Worm (Caenorhabditis elegans): Measurements from ENCODE around the gene C03B1.10.
A peak's percentile ranks its signal among the peaks of the same experiment; 100 is the strongest.

The C03B1.10 gene

DNA sequence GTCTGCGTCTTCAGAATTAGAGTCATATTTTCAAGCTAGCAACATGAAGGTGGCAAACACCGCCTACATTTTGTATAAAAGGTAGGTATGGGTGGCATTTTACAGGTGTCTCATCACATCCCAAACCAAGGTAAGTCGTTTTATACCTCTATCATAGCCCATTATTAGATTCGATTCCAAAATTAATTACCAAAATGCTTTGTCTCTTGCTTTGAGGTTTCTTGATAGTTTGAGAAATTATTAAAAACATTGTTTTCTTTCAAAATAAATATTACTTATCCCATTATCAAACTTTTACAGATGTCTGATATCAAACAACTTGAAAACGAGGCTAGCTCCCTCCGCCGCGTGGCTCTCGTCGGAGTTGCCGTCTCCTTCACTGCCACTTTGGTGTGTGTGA is 31.6 kb downstream of the C03B1.10 start, which contains the start of gene col-168:
Gene col-168, plus strand, starts transcription at position 301 of the 400 bp plus-strand sequence.
- TF ChIP-seq elt-1 (tag; optimal IDR thresholded peaks at IDR 0.05), result no peak
- TF ChIP-seq lsy-2 (tag; optimal IDR thresholded peaks at IDR 0.05), result no peak
- no peak for TF ChIP-seq lin-13 (GFP tag; optimal IDR thresholded peaks at IDR 0.05)
- no peak for TF ChIP-seq nhr-10 (tag; optimal IDR thresholded peaks at IDR 0.05)
- no peak for TF ChIP-seq skn-1 (tag; optimal IDR thresholded peaks at IDR 0.05)
- no peak for TF ChIP-seq nhr-12 (tag; optimal IDR thresholded peaks at IDR 0.05)
- no peak for TF ChIP-seq mbf-1 (tag; optimal IDR thresholded peaks at IDR 0.05)
- TF ChIP-seq egl-27 (tag; optimal IDR thresholded peaks at IDR 0.05), result no peak

DNA sequence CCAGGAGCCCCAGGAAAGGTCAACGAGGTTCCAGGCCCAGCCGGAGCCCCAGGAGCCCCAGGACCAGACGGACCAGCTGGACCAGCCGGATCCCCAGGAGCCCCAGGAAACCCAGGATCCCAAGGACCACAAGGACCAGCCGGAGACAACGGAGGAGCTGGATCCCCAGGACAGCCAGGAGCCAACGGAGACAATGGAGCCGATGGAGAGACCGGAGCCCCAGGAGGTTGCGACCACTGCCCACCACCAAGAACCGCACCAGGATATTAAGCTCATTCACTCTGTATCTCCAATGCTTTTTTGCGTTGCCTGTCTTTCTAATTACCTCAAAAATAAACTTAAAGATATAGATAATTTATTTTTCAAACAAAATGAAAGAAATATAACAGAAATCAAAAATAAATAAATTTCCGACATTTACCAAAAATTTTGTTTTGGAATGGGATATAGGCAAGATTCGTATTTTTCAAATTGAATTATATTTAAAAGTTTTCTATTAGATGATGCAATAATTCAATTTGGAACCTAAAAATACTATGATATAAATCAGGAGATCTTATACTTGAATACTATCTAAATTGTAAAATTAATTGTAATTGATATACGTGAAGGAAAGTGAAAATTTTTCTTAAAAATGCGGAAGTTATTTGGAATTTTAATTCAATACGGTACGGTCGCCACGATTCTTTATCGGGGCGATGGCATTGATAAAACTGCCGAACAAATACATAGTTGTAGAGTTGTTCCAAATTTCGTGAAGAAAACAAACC is 33.4 kb downstream of the C03B1.10 start:
- peak; percentile 61 for TF ChIP-seq blmp-1 (tag; optimal IDR thresholded peaks at IDR 0.05; ENCODE audit: insufficient read depth)
- TF ChIP-seq nhr-25 (tag; optimal IDR thresholded peaks at IDR 0.05), result peak; percentile 64
- peak; percentile 44 for TF ChIP-seq Y55F3AM.14 (GFP tag; optimal IDR thresholded peaks at IDR 0.05)
- peak; percentile 19 for TF ChIP-seq nhr-10 (tag; optimal IDR thresholded peaks at IDR 0.05)

DNA sequence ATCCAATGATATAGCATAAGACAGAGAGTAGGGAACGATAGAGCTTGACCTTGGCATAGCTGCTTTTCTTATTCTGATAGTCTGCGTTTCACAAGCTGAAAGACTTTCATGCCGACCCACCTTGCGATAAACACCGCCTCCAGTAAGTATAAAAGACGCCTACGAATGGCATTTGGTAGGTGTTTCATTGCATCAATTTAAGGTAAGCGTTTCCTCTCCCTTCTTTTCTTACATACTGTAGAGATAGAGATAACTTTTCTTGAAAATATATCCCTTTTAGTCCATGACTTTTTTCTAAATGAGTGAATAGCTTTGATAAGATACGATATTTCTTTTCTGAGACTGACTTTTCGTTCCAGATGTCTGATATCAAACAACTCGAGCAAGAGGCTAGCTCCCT is 34.5 kb downstream of the C03B1.10 start, which contains the start of gene col-167:
Gene col-167, plus strand, starts transcription at position 360 of the 400 bp plus-strand sequence.
- peak; percentile 59 for TF ChIP-seq nhr-25 (tag; optimal IDR thresholded peaks at IDR 0.05)
- TF ChIP-seq lsy-2 (tag; optimal IDR thresholded peaks at IDR 0.05), result no peak

DNA sequence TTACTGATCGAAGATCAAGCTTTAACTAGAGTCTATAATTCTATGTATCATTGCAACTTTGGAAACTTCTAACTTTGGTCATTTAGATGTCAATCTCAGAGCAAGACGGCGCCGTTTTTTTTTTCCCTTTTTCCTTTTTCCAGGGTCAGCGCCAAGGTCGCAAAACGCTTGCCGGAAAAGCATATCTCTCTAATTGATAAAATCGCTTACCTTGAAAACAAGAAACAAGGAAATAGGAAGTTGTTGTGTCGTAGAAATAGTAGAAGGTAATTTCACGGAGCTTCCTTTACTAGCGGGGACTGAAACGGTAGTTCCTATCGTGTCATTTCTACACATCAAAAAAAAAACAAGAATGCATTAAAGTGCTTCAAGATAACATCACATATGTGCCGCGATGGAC is 36.3 kb downstream of the C03B1.10 start:
- TF ChIP-seq egl-27 (tag; optimal IDR thresholded peaks at IDR 0.05) (no peak), peb-1 (tag; optimal IDR thresholded peaks at IDR 0.05) (no peak), nhr-6 (tag; optimal IDR thresholded peaks at IDR 0.05) (no peak), sma-9 (GFP tag; optimal IDR thresholded peaks at IDR 0.05) (no peak), sma-9 (tag; optimal IDR thresholded peaks at IDR 0.05) (no peak), ZK546.5 (tag; optimal IDR thresholded peaks at IDR 0.05) (no peak), alr-1 (tag; optimal IDR thresholded peaks at IDR 0.05) (no peak), lin-39 (tag; optimal IDR thresholded peaks at IDR 0.05) (no peak), blmp-1 (tag; optimal IDR thresholded peaks at IDR 0.05; ENCODE audit: insufficient read depth) (no peak), elt-3 (tag; optimal IDR thresholded peaks at IDR 0.05) (no peak), aly-2 (tag; optimal IDR thresholded peaks at IDR 0.05) (no peak), nhr-11 (tag; optimal IDR thresholded peaks at IDR 0.05) (no peak), nhr-77 (tag; optimal IDR thresholded peaks at IDR 0.05) (no peak), R02D3.7 (tag; optimal IDR thresholded peaks at IDR 0.05) (no peak), Y55F3AM.14 (GFP tag; optimal IDR thresholded peaks at IDR 0.05) (no peak), nhr-10 (tag; optimal IDR thresholded peaks at IDR 0.05) (no peak)

DNA sequence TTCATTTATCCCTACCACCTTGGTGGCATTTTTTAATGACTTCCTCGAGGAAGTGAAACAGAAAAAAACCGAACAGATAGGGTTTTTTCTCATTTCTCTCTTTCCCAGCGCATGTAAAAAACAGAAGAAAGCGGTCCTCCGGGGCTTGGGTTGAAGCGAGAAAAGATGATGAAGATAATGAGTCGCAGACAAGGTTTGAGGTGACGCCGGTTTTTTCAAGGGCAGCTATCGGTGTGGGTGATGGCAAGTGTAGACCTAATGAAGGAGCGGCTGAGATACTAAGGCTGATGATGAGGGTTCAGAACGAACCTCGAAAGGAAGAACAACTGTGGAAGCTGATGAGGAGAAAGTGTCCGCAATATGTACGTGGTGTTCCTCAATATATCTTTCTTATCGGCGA is 36.8 kb downstream of the C03B1.10 start:
- TF ChIP-seq lin-11 (tag; optimal IDR thresholded peaks at IDR 0.05) (no peak), gmeb-1 (tag; optimal IDR thresholded peaks at IDR 0.05) (no peak), unc-55 (GFP tag; optimal IDR thresholded peaks at IDR 0.05) (no peak), nhr-77 (tag; optimal IDR thresholded peaks at IDR 0.05) (no peak), lsy-2 (tag; optimal IDR thresholded peaks at IDR 0.05) (no peak), C34F6.9 (tag; optimal IDR thresholded peaks at IDR 0.05) (no peak), ceh-16 (tag; optimal IDR thresholded peaks at IDR 0.05) (peak; percentile 41), dmd-4 (tag; optimal IDR thresholded peaks at IDR 0.05) (no peak), blmp-1 (tag; optimal IDR thresholded peaks at IDR 0.05; ENCODE audit: insufficient read depth) (peak; percentile 69), mdl-1 (tag; optimal IDR thresholded peaks at IDR 0.05) (no peak), peb-1 (tag; optimal IDR thresholded peaks at IDR 0.05) (no peak), sem-4 (tag; optimal IDR thresholded peaks at IDR 0.05) (no peak), fos-1 (tag; optimal IDR thresholded peaks at IDR 0.05) (peak; percentile 22), sma-3 (GFP tag; optimal IDR thresholded peaks at IDR 0.05) (peak; percentile 18), elt-3 (tag; optimal IDR thresholded peaks at IDR 0.05) (no peak), nhr-129 (tag; optimal IDR thresholded peaks at IDR 0.05) (no peak), elt-1 (tag; optimal IDR thresholded peaks at IDR 0.05) (no peak), unc-39 (tag; optimal IDR thresholded peaks at IDR 0.05) (no peak), nhr-11 (tag; optimal IDR thresholded peaks at IDR 0.05) (no peak), nhr-23 (tag; optimal IDR thresholded peaks at IDR 0.05) (no peak), crh-2 (tag; optimal IDR thresholded peaks at IDR 0.05) (peak; percentile 25), zag-1 (tag; optimal IDR thresholded peaks at IDR 0.05) (no peak), lin-13 (GFP tag; optimal IDR thresholded peaks at IDR 0.05) (no peak), nhr-10 (tag; optimal IDR thresholded peaks at IDR 0.05) (no peak), mab-5 (tag; optimal IDR thresholded peaks at IDR 0.05) (no peak), nhr-21 (tag; optimal IDR thresholded peaks at IDR 0.05) (peak; percentile 13), ama-1 (optimal IDR thresholded peaks at IDR 0.05) (no peak), nhr-237 (tag; optimal IDR thresholded peaks at IDR 0.05) (no peak), ztf-1 (GFP tag; conservative IDR thresholded peaks at IDR 0.05) (no peak), mbf-1 (tag; optimal IDR thresholded peaks at IDR 0.05) (no peak), unc-62 (GFP tag; optimal IDR thresholded peaks at IDR 0.05) (no peak), lin-39 (tag; optimal IDR thresholded peaks at IDR 0.05) (no peak)

Measured in whole organism, L2 larva.